Worm (Caenorhabditis elegans): ENCODE data around the gene M199.2.

M199.2 gene

ce11 chrIV:15098294-15098693 lies 10.3 kb upstream of the M199.2 start, which contains the start of gene srt-49:
Gene srt-49 (minus strand): TSS chrIV:15098394.
- TF ChIP-seq ZK546.5 (tag; optimal IDR thresholded peaks at IDR 0.05): no peak
- TF ChIP-seq blmp-1 (tag; optimal IDR thresholded peaks at IDR 0.05; ENCODE audit: insufficient read depth): no peak

- TF ChIP-seq elt-3 (tag; optimal IDR thresholded peaks at IDR 0.05): no peak
- TF ChIP-seq ceh-16 (tag; optimal IDR thresholded peaks at IDR 0.05): no peak
- TF ChIP-seq ZK546.5 (tag; optimal IDR thresholded peaks at IDR 0.05): no peak
- no peak for TF ChIP-seq R02D3.7 (tag; optimal IDR thresholded peaks at IDR 0.05)
- no peak for TF ChIP-seq F13H6.1 (tag; optimal IDR thresholded peaks at IDR 0.05)
- no peak for TF ChIP-seq nhr-12 (tag; optimal IDR thresholded peaks at IDR 0.05)
- no peak for TF ChIP-seq ceh-82 (tag; optimal IDR thresholded peaks at IDR 0.05)
- TF ChIP-seq ztf-1 (GFP tag; conservative IDR thresholded peaks at IDR 0.05): no peak
- TF ChIP-seq nhr-25 (tag; optimal IDR thresholded peaks at IDR 0.05): no peak
- no peak for TF ChIP-seq unc-62 (GFP tag; optimal IDR thresholded peaks at IDR 0.05)
Measured at ce11 chrIV:15103224-15103679, 5.3 kb upstream of the M199.2 start, which contains the start of gene srt-44. Gene srt-44 (plus strand): TSS chrIV:15103629.

ce11 chrIV:15107218-15107617 lies 1.4 kb upstream of the M199.2 start:
- TF ChIP-seq sem-4 (tag; optimal IDR thresholded peaks at IDR 0.05) (no peak), gmeb-1 (tag; optimal IDR thresholded peaks at IDR 0.05) (peak; percentile 15), lin-13 (GFP tag; optimal IDR thresholded peaks at IDR 0.05) (peak; percentile 53), crh-2 (tag; optimal IDR thresholded peaks at IDR 0.05) (no peak), nhr-129 (tag; optimal IDR thresholded peaks at IDR 0.05) (peak; percentile 7), ztf-4 (tag; optimal IDR thresholded peaks at IDR 0.05) (no peak)

ce11 chrIV:15113117-15113516 lies 4.5 kb downstream of the M199.2 start, which contains the start of gene M199.134:
Gene M199.134 (minus strand): TSS chrIV:15113217.
- TF ChIP-seq elt-1 (tag; optimal IDR thresholded peaks at IDR 0.05) (no peak), nhr-6 (tag; optimal IDR thresholded peaks at IDR 0.05) (no peak), nhr-23 (tag; optimal IDR thresholded peaks at IDR 0.05) (no peak), nhr-129 (tag; optimal IDR thresholded peaks at IDR 0.05) (no peak), ZK546.5 (tag; optimal IDR thresholded peaks at IDR 0.05) (no peak), zag-1 (tag; optimal IDR thresholded peaks at IDR 0.05) (no peak), sma-3 (GFP tag; optimal IDR thresholded peaks at IDR 0.05) (no peak), ceh-16 (tag; optimal IDR thresholded peaks at IDR 0.05) (no peak), fos-1 (tag; optimal IDR thresholded peaks at IDR 0.05) (no peak), sma-9 (GFP tag; optimal IDR thresholded peaks at IDR 0.05) (no peak), sma-9 (tag; optimal IDR thresholded peaks at IDR 0.05) (no peak)

- TF ChIP-seq nhr-6 (tag; optimal IDR thresholded peaks at IDR 0.05) (no peak), F13H6.1 (tag; optimal IDR thresholded peaks at IDR 0.05) (no peak), ZK546.5 (tag; optimal IDR thresholded peaks at IDR 0.05) (no peak), R02D3.7 (tag; optimal IDR thresholded peaks at IDR 0.05) (no peak), nhr-77 (tag; optimal IDR thresholded peaks at IDR 0.05) (no peak), unc-55 (GFP tag; optimal IDR thresholded peaks at IDR 0.05) (no peak), blmp-1 (tag; optimal IDR thresholded peaks at IDR 0.05; ENCODE audit: insufficient read depth) (no peak), nhr-25 (tag; optimal IDR thresholded peaks at IDR 0.05) (no peak), nhr-10 (tag; optimal IDR thresholded peaks at IDR 0.05) (no peak), snpc-4 (tag; optimal IDR thresholded peaks at IDR 0.05) (no peak), unc-62 (GFP tag; optimal IDR thresholded peaks at IDR 0.05) (no peak), nhr-12 (tag; optimal IDR thresholded peaks at IDR 0.05) (no peak), dmd-4 (tag; optimal IDR thresholded peaks at IDR 0.05) (no peak), nhr-11 (tag; optimal IDR thresholded peaks at IDR 0.05) (no peak), mab-5 (tag; optimal IDR thresholded peaks at IDR 0.05) (no peak), Y55F3AM.14 (GFP tag; optimal IDR thresholded peaks at IDR 0.05) (no peak), elt-1 (tag; optimal IDR thresholded peaks at IDR 0.05) (no peak), aly-2 (tag; optimal IDR thresholded peaks at IDR 0.05) (no peak)
Measured at ce11 chrIV:15114324-15114723, 5.7 kb downstream of the M199.2 start, which contains the start of gene M199.135. Gene M199.135 (plus strand): TSS chrIV:15114624.

ce11 chrIV:15118390-15118789 lies 9.8 kb downstream of the M199.2 start, which contains the start of gene M199.136:
Gene M199.136 (plus strand): TSS chrIV:15118690.
- TF ChIP-seq nhr-23 (tag; optimal IDR thresholded peaks at IDR 0.05) (no peak), nhr-10 (tag; optimal IDR thresholded peaks at IDR 0.05) (no peak), alr-1 (tag; optimal IDR thresholded peaks at IDR 0.05) (no peak), elt-1 (tag; optimal IDR thresholded peaks at IDR 0.05) (no peak), nhr-25 (tag; optimal IDR thresholded peaks at IDR 0.05) (no peak), ztf-4 (tag; optimal IDR thresholded peaks at IDR 0.05) (no peak), nhr-11 (tag; optimal IDR thresholded peaks at IDR 0.05) (no peak), lsy-2 (tag; optimal IDR thresholded peaks at IDR 0.05) (no peak), egl-27 (tag; optimal IDR thresholded peaks at IDR 0.05) (no peak), mbf-1 (tag; optimal IDR thresholded peaks at IDR 0.05) (no peak), mab-5 (tag; optimal IDR thresholded peaks at IDR 0.05) (no peak), nhr-6 (tag; optimal IDR thresholded peaks at IDR 0.05) (no peak), elt-3 (tag; optimal IDR thresholded peaks at IDR 0.05) (no peak), dmd-4 (tag; optimal IDR thresholded peaks at IDR 0.05) (no peak), ZK546.5 (tag; optimal IDR thresholded peaks at IDR 0.05) (no peak), skn-1 (tag; optimal IDR thresholded peaks at IDR 0.05) (no peak), unc-55 (GFP tag; optimal IDR thresholded peaks at IDR 0.05) (no peak), ztf-1 (GFP tag; conservative IDR thresholded peaks at IDR 0.05) (no peak)
